Worm (Caenorhabditis elegans): Measurements from ENCODE around the gene F32A5.4.

DNA sequence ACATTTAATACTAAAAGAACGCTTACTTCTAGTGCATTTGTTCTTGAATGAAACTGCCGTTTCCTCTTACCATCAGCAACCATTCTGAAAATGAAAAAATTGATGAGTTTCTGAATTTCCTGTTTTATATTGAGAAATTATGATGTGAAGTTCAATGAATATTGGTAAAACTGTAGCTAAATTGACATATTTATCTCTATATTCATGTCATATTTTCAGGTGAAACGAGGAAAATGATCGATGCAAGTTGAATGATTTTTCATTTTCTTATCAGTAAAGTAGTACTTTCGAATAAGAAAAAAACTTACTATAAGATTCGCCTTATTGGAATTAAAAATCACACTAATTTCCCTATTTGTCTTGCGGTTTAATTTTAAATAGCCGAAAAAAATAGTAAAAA, 18.8 kb upstream of the F32A5.4 start, which contains the start of gene E04F6.15:
- no peak for TF ChIP-seq nhr-28 (tag; optimal IDR thresholded peaks at IDR 0.05)
- TF ChIP-seq jun-1 (tag; optimal IDR thresholded peaks at IDR 0.05) = no peak
- no peak for TF ChIP-seq fkh-10 (GFP tag; optimal IDR thresholded peaks at IDR 0.05)
- no peak for TF ChIP-seq php-3 (GFP tag; IDR thresholded peaks at IDR 0.05)
- no peak for TF ChIP-seq daf-19 (GFP tag; conservative IDR thresholded peaks at IDR 0.05)
- no peak for TF ChIP-seq ama-1 (optimal IDR thresholded peaks at IDR 0.05)
- TF ChIP-seq egl-27 (tag; optimal IDR thresholded peaks at IDR 0.05) = no peak
- TF ChIP-seq R02D3.7 (tag; optimal IDR thresholded peaks at IDR 0.05) = no peak
- no peak for TF ChIP-seq snpc-4 (tag; optimal IDR thresholded peaks at IDR 0.05)
- no peak for TF ChIP-seq ZK546.5 (tag; optimal IDR thresholded peaks at IDR 0.05)
- TF ChIP-seq pha-4 (GFP tag; IDR thresholded peaks at IDR 0.05) = no peak
- no peak for TF ChIP-seq pha-4 (tag; optimal IDR thresholded peaks at IDR 0.05)
- TF ChIP-seq aly-2 (tag; optimal IDR thresholded peaks at IDR 0.05) = no peak
- TF ChIP-seq mes-2 (tag; optimal IDR thresholded peaks at IDR 0.05; ENCODE audit: poor library complexity, severe bottlenecking) = no peak
